Worm (Caenorhabditis elegans) whole organism, L1 larva: ENCODE measurements around the gene C14F11.7.

Source experiments
- C16A3.4 ChIP-seq: fragments of 150-350 bp; optimal IDR thresholded peaks from 2 replicates; lab custom pipeline; 2014; ENCODE audit warnings: missing biosample characterization, missing genetic modification characterization
- aly-2 ChIP-seq: fragments of 150-350 bp; optimal IDR thresholded peaks from 2 replicates; lab custom pipeline; 2014; ENCODE audit warnings: missing biosample characterization, missing genetic modification characterization
- ama-1 ChIP-seq: fragments of 150-350 bp; optimal IDR thresholded peaks from 2 replicates; lab custom pipeline; 2014
- ceh-88 ChIP-seq: fragments of 200-800 bp; sonication (Bioruptor generic); IDR thresholded peaks from 2 replicates; pipeline ENCODE4 v1.3.6; 2022; ENCODE audit warnings: missing genetic modification characterization, missing compliant biosample characterization
- dpl-1 ChIP-seq, 3 experiments: fragments of 150-350 bp in 2 of 3; sonication (generic microtip) in 1 of 3; optimal IDR thresholded peaks; 2 replicates each; lab custom pipeline; 2014 to 2017; ENCODE audit warnings: missing biosample characterization in 3 of 3, missing genetic modification characterization in 3 of 3, missing genetic modification reagents in 3 of 3
- dsc-1 ChIP-seq: sonication (generic microtip); optimal IDR thresholded peaks from 2 replicates; lab custom pipeline; 2016; ENCODE audit warnings: mild to moderate bottlenecking, missing genetic modification characterization, missing compliant biosample characterization
- efl-1 ChIP-seq, 4 experiments: fragments of 150-350 bp; optimal IDR thresholded peaks in 3 of 4; peaks in 1 of 4; 1 replicate in 1 of 4; 2 replicates in 3 of 4; lab custom pipeline; 2014; ENCODE audit warnings: missing biosample characterization in 2 of 4, missing genetic modification characterization in 2 of 4, missing genetic modification reagents in 2 of 4
- egl-13 ChIP-seq: sonication (generic microtip); optimal IDR thresholded peaks from 2 replicates; lab custom pipeline; 2016; ENCODE audit warnings: missing genotype, missing genetic modification reagents, missing genetic modification characterization, missing compliant biosample characterization
- ets-5 ChIP-seq: fragments of 200-800 bp; sonication (Bioruptor generic); IDR thresholded peaks from 2 replicates; pipeline ENCODE4 v1.3.6; 2022; ENCODE audit warnings: missing genetic modification characterization, missing compliant biosample characterization
- fkh-8 ChIP-seq: sonication (generic microtip); optimal IDR thresholded peaks from 2 replicates; lab custom pipeline; 2016; ENCODE audit warnings: mild to moderate bottlenecking, missing genetic modification characterization, missing compliant biosample characterization
- hlh-4 ChIP-seq: sonication (generic microtip); optimal IDR thresholded peaks from 2 replicates; lab custom pipeline; 2016; ENCODE audit warnings: mild to moderate bottlenecking, missing genetic modification characterization, missing compliant biosample characterization
- irx-1 ChIP-seq: sonication (generic microtip); optimal IDR thresholded peaks from 2 replicates; lab custom pipeline; 2016; ENCODE audit warnings: missing genetic modification characterization, missing compliant biosample characterization
- jun-1 ChIP-seq: fragments of 150-350 bp; optimal IDR thresholded peaks from 2 replicates; lab custom pipeline; 2014; ENCODE audit warnings: missing biosample characterization, missing genetic modification reagents, missing genetic modification characterization
- lin-14 ChIP-seq: fragments of 200-800 bp; sonication (Bioruptor generic); optimal IDR thresholded peaks from 2 replicates; lab custom pipeline; 2018; ENCODE audit warnings: mild to moderate bottlenecking, missing genetic modification characterization, moderate library complexity, missing compliant biosample characterization
- lin-35 ChIP-seq, 2 experiments: fragments of 150-350 bp; optimal IDR thresholded peaks; 2 replicates each; lab custom pipeline; 2014; ENCODE audit warnings: missing biosample characterization in 2 of 2, missing genetic modification characterization in 2 of 2, missing genetic modification reagents in 2 of 2
- lin-39 ChIP-seq: fragments of 150-350 bp; optimal IDR thresholded peaks from 2 replicates; lab custom pipeline; 2014; ENCODE audit warnings: missing biosample characterization, missing genetic modification reagents, missing genetic modification characterization
- lir-3 ChIP-seq: sonication (generic microtip); optimal IDR thresholded peaks from 2 replicates; lab custom pipeline; 2016; ENCODE audit warnings: mild to moderate bottlenecking, missing genetic modification characterization, moderate library complexity, missing compliant biosample characterization; ENCODE audit not compliant: poor library complexity
- lsy-2 ChIP-seq, 2 experiments: fragments of 150-350 bp; optimal IDR thresholded peaks; 2 replicates each; lab custom pipeline; 2014; ENCODE audit warnings: missing biosample characterization in 2 of 2, missing genetic modification characterization in 2 of 2
- mef-2 ChIP-seq: fragments of 150-350 bp; optimal IDR thresholded peaks from 2 replicates; lab custom pipeline; 2014; ENCODE audit warnings: missing biosample characterization, missing genetic modification characterization
- mep-1 ChIP-seq: fragments of 150-350 bp; optimal IDR thresholded peaks from 2 replicates; lab custom pipeline; 2014; ENCODE audit warnings: missing biosample characterization, missing genetic modification characterization
- nhr-12 ChIP-seq: sonication (generic microtip); optimal IDR thresholded peaks from 2 replicates; lab custom pipeline; 2017; ENCODE audit warnings: missing biosample characterization, missing genetic modification characterization
- nhr-20 ChIP-seq: sonication (generic microtip); optimal IDR thresholded peaks from 2 replicates; lab custom pipeline; 2016; ENCODE audit warnings: mild to moderate bottlenecking, missing genetic modification characterization, missing compliant biosample characterization
- nhr-71 ChIP-seq: sonication (generic microtip); optimal IDR thresholded peaks from 2 replicates; lab custom pipeline; 2016; ENCODE audit warnings: mild to moderate bottlenecking, missing genetic modification characterization, moderate library complexity, missing compliant biosample characterization
- nhr-76 ChIP-seq: sonication (generic microtip); optimal IDR thresholded peaks from 2 replicates; lab custom pipeline; 2017; ENCODE audit warnings: missing biosample characterization, missing genetic modification characterization
- nhr-85 ChIP-seq: sonication (generic microtip); peaks from one replicate; lab custom pipeline; 2016; ENCODE audit warnings: missing genetic modification characterization, inconsistent platforms, missing compliant biosample characterization
- nhr-90 ChIP-seq: sonication (generic microtip); optimal IDR thresholded peaks from 2 replicates; lab custom pipeline; 2016; ENCODE audit warnings: mild to moderate bottlenecking, missing genetic modification characterization, missing compliant biosample characterization; ENCODE audit not compliant: poor library complexity
- pqm-1 ChIP-seq: sonication (generic microtip); optimal IDR thresholded peaks from 3 replicates; lab custom pipeline; 2017; ENCODE audit warnings: missing biosample characterization, missing genetic modification characterization
- skn-1 ChIP-seq: fragments of 150-350 bp; optimal IDR thresholded peaks from 2 replicates; lab custom pipeline; 2014; ENCODE audit warnings: missing biosample characterization, missing genetic modification characterization
- snpc-4 ChIP-seq: fragments of 150-350 bp; optimal IDR thresholded peaks from 2 replicates; lab custom pipeline; 2014; ENCODE audit warnings: missing biosample characterization, missing genetic modification characterization
- sup-37 ChIP-seq: fragments of 200-800 bp; sonication (Bioruptor generic); optimal IDR thresholded peaks from 2 replicates; lab custom pipeline; 2018; ENCODE audit warnings: mild to moderate bottlenecking, missing genetic modification characterization, missing compliant biosample characterization
- swsn-7 ChIP-seq: sonication (generic microtip); optimal IDR thresholded peaks from 2 replicates; lab custom pipeline; 2016; ENCODE audit warnings: missing genetic modification characterization, missing compliant biosample characterization
- tbx-2 ChIP-seq: sonication (generic microtip); optimal IDR thresholded peaks from 2 replicates; lab custom pipeline; 2016; ENCODE audit warnings: missing genetic modification characterization, missing compliant biosample characterization
- tlp-1 ChIP-seq: fragments of 150-350 bp; optimal IDR thresholded peaks from 2 replicates; lab custom pipeline; 2014; ENCODE audit warnings: missing biosample characterization, missing genetic modification characterization
- unc-130 ChIP-seq: fragments of 150-350 bp; optimal IDR thresholded peaks from 2 replicates; lab custom pipeline; 2017; ENCODE audit warnings: missing biosample characterization, missing genetic modification characterization, inconsistent platforms
- unc-86 ChIP-seq: sonication (generic microtip); optimal IDR thresholded peaks from 2 replicates; lab custom pipeline; 2016; ENCODE audit warnings: missing genetic modification characterization, missing compliant biosample characterization
- unc-98 ChIP-seq: fragments of 200-800 bp; sonication (Bioruptor generic); IDR thresholded peaks from 2 replicates; pipeline ENCODE4 v1.3.6; 2022; ENCODE audit warnings: missing genetic modification characterization, missing compliant biosample characterization
- zip-4 ChIP-seq: fragments of 200-800 bp; sonication (Bioruptor generic); optimal IDR thresholded peaks from 2 replicates; lab custom pipeline; 2018; ENCODE audit warnings: mild to moderate bottlenecking, missing genetic modification characterization, moderate library complexity, missing compliant biosample characterization
- ztf-4 ChIP-seq: fragments of 150-350 bp; optimal IDR thresholded peaks from 2 replicates; lab custom pipeline; 2014; ENCODE audit warnings: missing biosample characterization, missing genetic modification characterization

The C14F11.7 gene

ce11 chrX:6219892-6220291, 11.5 kb upstream of the C14F11.7 start (continued):
- TF ChIP-seq lir-3 (tag; lab: Kevin White, UChicago) (peak; percentile 23), nhr-71 (tag; lab: Kevin White, UChicago) (peak; percentile 72), lin-35 (GFP tag; optimal IDR thresholded peaks at IDR 0.05; lab: Kevin White, UChicago) (peak; percentile 9 to 68), dsc-1 (tag; lab: Kevin White, UChicago) (peak; percentile 72), nhr-85 (tag; lab: Kevin White, UChicago) (peak; percentile 74), ceh-88 (peak; percentile 42; the same call in 1 of the 2 replicates), unc-98 (GFP tag; lab: Robert Waterston, UW) (peak; percentile 5; the same call in 1 of the 2 replicates), pqm-1 (no peak), nhr-12 (no peak), skn-1 (peak; percentile 23), lsy-2 (tag; optimal IDR thresholded peaks at IDR 0.05; lab: Kevin White, UChicago) (peak in 1 of 2 experiments; percentile 48), fkh-8 (tag; lab: Kevin White, UChicago) (peak; percentile 46), C16A3.4 (peak; percentile 69), nhr-20 (tag; lab: Kevin White, UChicago) (peak; percentile 65), jun-1 (tag; lab: Kevin White, UChicago) (peak; percentile 23), hlh-4 (tag; lab: Kevin White, UChicago) (no peak), nhr-76 (tag; lab: Kevin White, UChicago) (no peak), tlp-1 (no peak), nhr-90 (tag; lab: Kevin White, UChicago) (peak; percentile 67), unc-130 (no peak), lin-39 (tag; lab: Kevin White, UChicago) (no peak), ama-1 (lab: Kevin White, UChicago) (no peak), lin-14 (GFP tag; lab: Kevin White, UChicago) (peak; percentile 66), irx-1 (peak; percentile 52), sup-37 (GFP tag; lab: Kevin White, UChicago) (no peak), unc-86 (tag; lab: Kevin White, UChicago) (peak; percentile 45), egl-13 (tag; lab: Kevin White, UChicago) (no peak), tbx-2 (tag; lab: Kevin White, UChicago) (peak; percentile 55), ztf-4 (no peak), mep-1 (tag; lab: Kevin White, UChicago) (peak; percentile 56), swsn-7 (tag; lab: Kevin White, UChicago) (peak; percentile 50), mef-2 (tag; lab: Kevin White, UChicago) (no peak), ets-5 (GFP tag; lab: Robert Waterston, UW) (no peak)

ce11 chrX:6216551-6216950, 8.2 kb upstream of the C14F11.7 start, which contains the start of gene lrch-1:
Gene lrch-1, minus strand, starts transcription at chrX:6216651.
- TF ChIP-seq C16A3.4 (no peak), aly-2 (tag; lab: Kevin White, UChicago) (no peak), snpc-4 (tag; lab: Kevin White, UChicago) (no peak), ama-1 (lab: Kevin White, UChicago) (no peak)
- TF ChIP-seq, all 84 proteins: peak for 0

- TF ChIP-seq efl-1 (optimal IDR thresholded peaks at IDR 0.05; lab: Kevin White, UChicago) (no peak), efl-1 (GFP tag; optimal IDR thresholded peaks at IDR 0.05 in 1 of 2; lab: Kevin White, UChicago) (peak in 1 of 2 experiments; percentile 45), zip-4 (GFP tag; lab: Kevin White, UChicago) (no peak), dpl-1 (GFP tag; optimal IDR thresholded peaks at IDR 0.05; lab: Kevin White, UChicago) (no peak), nhr-90 (tag; lab: Kevin White, UChicago) (no peak)
Observed at ce11 chrX:6211322-6211820, 3.0 kb upstream of the C14F11.7 start.
